Fruit fly (Drosophila melanogaster) ovary, adult (tissue): ENCODE measurements around the gene CG31542.
A peak's percentile ranks its signal among the peaks of the same experiment; 100 is the strongest.

Experiments used
- CG17801 ChIP-seq: fragments of 200-800 bp; optimal IDR thresholded peaks from 2 replicates; lab custom pipeline; 2019; ENCODE audit warnings: missing biosample characterization, mild to moderate bottlenecking, missing genetic modification characterization, moderate library complexity; ENCODE audit not compliant: partially characterized antibody

The CG31542 gene

dm6 chr3R:5369490-5370001 lies at the start of gene CG31542, which contains the start of gene CG34277:
CG31542 (plus strand) TSS chr3R:5369540.
CG34277 (plus strand) TSS chr3R:5369540.
- no peak for TF ChIP-seq CG17801 (GFP tag; lab: Kevin White, UChicago)

- no peak for TF ChIP-seq CG17801 (GFP tag; lab: Kevin White, UChicago)
Observed at dm6 chr3R:5320672-5321071, 48.7 kb upstream of the CG31542 start.

dm6 chr3R:5322182-5322609 lies 47.1 kb upstream of the CG31542 start:
- TF ChIP-seq CG17801 (GFP tag; lab: Kevin White, UChicago), result peak; percentile 49

DNA sequence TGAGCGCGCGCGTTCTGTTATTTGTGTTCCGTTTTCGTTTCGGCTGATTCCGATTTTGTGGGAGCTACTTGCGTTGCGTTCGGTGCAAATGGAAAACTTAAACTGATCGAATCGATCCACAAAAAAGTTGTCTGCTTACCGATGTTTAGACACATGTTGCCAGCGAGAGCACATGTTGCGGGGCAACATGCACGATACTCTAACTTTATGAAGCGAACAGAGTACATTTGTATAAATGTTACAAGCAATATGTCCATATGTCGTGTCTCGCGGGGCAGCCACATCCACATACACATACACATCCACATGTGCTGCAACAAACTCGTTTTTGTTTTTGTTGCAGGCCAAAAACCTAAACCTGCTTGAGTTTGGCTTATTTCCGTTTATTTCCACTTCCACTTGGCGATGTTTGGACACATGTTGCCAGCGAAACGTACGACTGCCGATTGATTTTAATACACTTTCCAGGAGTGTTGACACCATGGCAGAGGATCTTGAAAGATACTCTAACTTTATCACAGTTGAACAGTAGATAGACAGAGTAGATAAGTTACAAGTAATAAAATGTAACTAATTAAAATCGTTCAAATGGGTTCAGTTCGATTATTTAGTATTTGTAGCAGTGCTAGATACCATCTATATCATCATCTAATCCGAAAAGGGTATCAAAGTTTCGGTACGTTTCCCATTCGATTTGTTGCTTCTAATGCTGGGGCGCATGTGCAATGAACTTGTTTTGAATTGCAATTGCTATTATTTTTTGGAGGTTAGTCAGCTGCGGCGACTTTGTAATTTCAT lies 45.4 kb upstream of the CG31542 start:
- peak; percentile 66 for TF ChIP-seq CG17801 (GFP tag; lab: Kevin White, UChicago)

dm6 chr3R:5326166-5326565 lies 43.2 kb upstream of the CG31542 start:
- TF ChIP-seq CG17801 (GFP tag; lab: Kevin White, UChicago), result no peak

- TF ChIP-seq CG17801 (GFP tag; lab: Kevin White, UChicago), result no peak
Observed at dm6 chr3R:5327911-5328310, 41.4 kb upstream of the CG31542 start.

dm6 chr3R:5330338-5330737 lies 39.0 kb upstream of the CG31542 start:
- TF ChIP-seq CG17801 (GFP tag; lab: Kevin White, UChicago), result no peak

dm6 chr3R:5331764-5332405 lies 37.5 kb upstream of the CG31542 start:
- no peak for TF ChIP-seq CG17801 (GFP tag; lab: Kevin White, UChicago)

dm6 chr3R:5346707-5347323 lies 22.5 kb upstream of the CG31542 start:
- TF ChIP-seq CG17801 (GFP tag; lab: Kevin White, UChicago), result no peak

dm6 chr3R:5350393-5350972 lies 18.9 kb upstream of the CG31542 start, which contains the start of gene mtd:
mtd (minus strand) TSS chr3R:5350443.
- no peak for TF ChIP-seq CG17801 (GFP tag; lab: Kevin White, UChicago)

DNA sequence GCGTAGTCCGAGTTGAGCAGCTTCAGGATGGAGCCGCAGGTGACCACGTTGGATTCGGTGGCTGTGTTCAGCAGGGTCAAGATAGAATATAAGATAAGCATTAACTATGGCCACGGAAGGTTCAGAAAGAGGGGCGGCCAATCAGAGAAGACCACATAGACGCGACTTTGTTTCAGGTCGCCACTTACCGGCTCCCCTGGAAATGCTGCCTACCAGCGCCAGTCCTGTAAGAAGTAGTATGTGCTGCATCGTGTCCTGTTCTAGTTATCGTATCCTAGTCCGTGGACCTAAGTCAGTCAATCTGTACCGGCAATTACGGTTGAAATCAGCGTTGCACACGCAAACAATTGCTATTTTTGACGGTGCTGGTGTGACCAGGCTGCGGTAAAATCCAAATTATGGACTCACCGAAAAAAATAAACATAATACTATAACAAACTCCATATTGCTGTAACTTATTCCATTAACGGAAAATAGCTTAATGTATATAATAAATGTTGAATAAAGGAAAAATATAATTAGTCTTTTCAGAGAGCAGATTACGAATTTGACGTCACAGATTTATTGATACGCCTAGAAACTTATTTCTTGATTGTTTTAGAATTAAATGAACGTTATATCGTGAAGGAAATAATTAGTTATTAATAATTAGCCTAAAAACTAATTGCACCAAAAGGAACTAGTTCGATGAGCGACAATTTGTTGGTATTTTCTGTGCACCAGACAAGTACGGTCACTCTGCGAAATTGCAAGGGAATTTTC lies 14.8 kb upstream of the CG31542 start, which contains the start of the genes CG11999 and CG1161:
TSS of gene CG11999 (minus strand) at position 375 of the 762 bp plus-strand sequence.
TSS of gene CG1161 (plus strand) at position 720 of the 762 bp plus-strand sequence.
- no peak for TF ChIP-seq CG17801 (GFP tag; lab: Kevin White, UChicago)

DNA sequence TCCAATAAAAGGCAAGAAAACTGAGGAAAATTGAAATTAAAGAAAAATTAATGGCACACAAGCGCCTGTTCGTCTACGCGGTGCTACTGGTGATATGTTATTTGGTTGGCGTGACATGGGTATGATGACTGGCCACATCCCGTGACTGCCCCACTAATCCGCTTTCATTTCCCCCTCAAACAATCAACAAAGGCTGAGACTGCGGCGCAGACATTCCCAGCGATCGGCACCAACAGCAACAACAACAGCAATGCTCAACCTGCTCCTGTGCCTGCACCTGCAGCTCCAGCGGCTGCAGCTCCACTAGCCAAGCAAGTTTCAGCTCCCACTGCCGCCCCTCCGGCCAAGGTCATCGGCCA lies 14.2 kb upstream of the CG31542 start:
- TF ChIP-seq CG17801 (GFP tag; lab: Kevin White, UChicago), result no peak

dm6 chr3R:5357935-5358414 lies 11.4 kb upstream of the CG31542 start, which contains the start of gene Prosbeta7:
Prosbeta7 (minus strand) TSS chr3R:5358364.
- peak; percentile 68 for TF ChIP-seq CG17801 (GFP tag; lab: Kevin White, UChicago)
